Fruit fly (Drosophila melanogaster) whole organism, embryonic: ENCODE measurements around the gene CG34296.

Experiments used
- ATbp ChIP-seq: fragments of 200-800 bp; sonication (Bioruptor generic); optimal IDR thresholded peaks from 2 replicates; lab custom pipeline; 2017; ENCODE audit warnings: missing biosample characterization, mild to moderate bottlenecking, missing genetic modification characterization, missing genetic modification reagents
- Adf1 ChIP-seq: fragments of 200-800 bp; sonication (Bioruptor generic); IDR thresholded peaks from 2 replicates; pipeline ENCODE4 v1.3.6; 2022; ENCODE audit warnings: missing biosample characterization, missing genetic modification characterization
- Asciz ChIP-seq: fragments of 200-800 bp; sonication (Bioruptor generic); optimal IDR thresholded peaks from 2 replicates; lab custom pipeline; 2017; ENCODE audit warnings: missing biosample characterization, mild to moderate bottlenecking, missing genetic modification characterization, missing genetic modification reagents
- Atf3 ChIP-seq: fragments of 200-800 bp; sonication (Bioruptor generic); optimal IDR thresholded peaks from 3 replicates; lab custom pipeline; 2016; ENCODE audit warnings: missing biosample characterization, missing genetic modification characterization
- CG1024 ChIP-seq: fragments of 200-800 bp; sonication (Bioruptor generic); IDR thresholded peaks from 2 replicates; pipeline ENCODE4 v1.3.6; 2022; ENCODE audit warnings: missing biosample characterization, missing genetic modification characterization
- CG11085 ChIP-seq: fragments of 200-800 bp; sonication (Bioruptor generic); IDR thresholded peaks from 2 replicates; pipeline ENCODE4 v1.3.6; 2022; ENCODE audit warnings: missing biosample characterization, missing genetic modification characterization
- CG11696 ChIP-seq: fragments of 200-800 bp; sonication (Bioruptor generic); IDR thresholded peaks from 2 replicates; pipeline ENCODE4 v1.3.6; 2022; ENCODE audit warnings: missing biosample characterization, missing genetic modification characterization
- CG11723 ChIP-seq: fragments of 200-800 bp; sonication (Bioruptor generic); optimal IDR thresholded peaks from 2 replicates; lab custom pipeline; 2017; ENCODE audit warnings: missing biosample characterization, mild to moderate bottlenecking, missing genetic modification characterization
- CG12071 ChIP-seq: fragments of 200-800 bp; sonication (Bioruptor generic); optimal IDR thresholded peaks from 3 replicates; lab custom pipeline; 2018; ENCODE audit warnings: missing biosample characterization, mild to moderate bottlenecking, missing genetic modification characterization
- CG12299 ChIP-seq: fragments of 200-800 bp; sonication (Bioruptor generic); optimal IDR thresholded peaks from 2 replicates; lab custom pipeline; 2018; ENCODE audit warnings: missing biosample characterization, mild to moderate bottlenecking, missing genetic modification characterization
- CG13287 ChIP-seq: fragments of 200-800 bp; sonication (Bioruptor generic); IDR thresholded peaks from 2 replicates; pipeline ENCODE4 v1.3.6; 2022; ENCODE audit warnings: missing biosample characterization, missing genetic modification characterization; ENCODE audit not compliant: partially characterized antibody
- CG13424 ChIP-seq: fragments of 200-800 bp; sonication (Bioruptor generic); optimal IDR thresholded peaks from 2 replicates; lab custom pipeline; 2019; ENCODE audit warnings: missing biosample characterization, mild to moderate bottlenecking, missing genetic modification characterization, moderate library complexity
- CG14965 ChIP-seq: fragments of 200-800 bp; sonication (Bioruptor generic); optimal IDR thresholded peaks from 2 replicates; lab custom pipeline; 2016; ENCODE audit warnings: missing biosample characterization, missing genetic modification characterization, borderline replicate concordance
- CG15011 ChIP-seq: fragments of 200-800 bp; sonication (Bioruptor generic); optimal IDR thresholded peaks from 3 replicates; lab custom pipeline; 2018; ENCODE audit warnings: missing biosample characterization, mild to moderate bottlenecking, missing genetic modification characterization
- CG16779 ChIP-seq: fragments of 200-800 bp; sonication (Bioruptor generic); IDR thresholded peaks from 2 replicates; pipeline ENCODE4 v1.3.6; 2022; ENCODE audit warnings: missing biosample characterization, missing genetic modification characterization
- CG17359 ChIP-seq: fragments of 200-800 bp; sonication (Bioruptor generic); optimal IDR thresholded peaks from 3 replicates; lab custom pipeline; 2018; ENCODE audit warnings: missing biosample characterization, mild to moderate bottlenecking, missing genetic modification characterization, moderate library complexity
- CG17361 ChIP-seq: fragments of 200-800 bp; sonication (Bioruptor generic); IDR thresholded peaks from 3 replicates; pipeline ENCODE4 v1.3.6; 2022; ENCODE audit warnings: missing biosample characterization, missing genetic modification characterization
- CG32772 ChIP-seq: fragments of 200-800 bp; sonication (Bioruptor generic); IDR thresholded peaks from 2 replicates; pipeline ENCODE4 v1.3.6; 2022; ENCODE audit warnings: missing biosample characterization, missing genetic modification characterization
- CG3838 ChIP-seq: fragments of 200-800 bp; sonication (Bioruptor generic); optimal IDR thresholded peaks from 3 replicates; lab custom pipeline; 2016; ENCODE audit warnings: missing biosample characterization, missing genetic modification characterization
- CG4424 ChIP-seq: fragments of 200-800 bp; sonication (Bioruptor generic); optimal IDR thresholded peaks from 3 replicates; lab custom pipeline; 2016; ENCODE audit warnings: missing biosample characterization, missing genetic modification characterization
- CG5953 ChIP-seq: fragments of 200-800 bp; sonication (Bioruptor generic); IDR thresholded peaks from 2 replicates; pipeline ENCODE4 v1.3.6; 2022; ENCODE audit warnings: missing biosample characterization, missing genetic modification characterization
- CG9437 ChIP-seq: fragments of 200-800 bp; sonication (Bioruptor generic); optimal IDR thresholded peaks from 2 replicates; lab custom pipeline; 2018; ENCODE audit warnings: missing biosample characterization, mild to moderate bottlenecking, missing genetic modification characterization
- CG9797 ChIP-seq: fragments of 200-800 bp; sonication (Bioruptor generic); optimal IDR thresholded peaks from 3 replicates; lab custom pipeline; 2018; ENCODE audit warnings: missing biosample characterization, mild to moderate bottlenecking, missing genetic modification characterization
- Camta ChIP-seq: fragments of 200-800 bp; sonication (Bioruptor generic); optimal IDR thresholded peaks from 2 replicates; lab custom pipeline; 2016; ENCODE audit warnings: missing biosample characterization, missing genetic modification characterization
- D19B ChIP-seq: fragments of 200-800 bp; sonication (Bioruptor generic); optimal IDR thresholded peaks from 2 replicates; lab custom pipeline; 2017; ENCODE audit warnings: missing biosample characterization, mild to moderate bottlenecking, missing genetic modification characterization
- Kr ChIP-seq: fragments of 200-800 bp; sonication (Bioruptor generic); optimal IDR thresholded peaks from 2 replicates; lab custom pipeline; 2017; ENCODE audit warnings: missing biosample characterization, mild to moderate bottlenecking, missing genetic modification characterization
- Mad ChIP-seq: fragments of 200-800 bp; sonication (Bioruptor generic); optimal IDR thresholded peaks from 2 replicates; lab custom pipeline; 2016; ENCODE audit warnings: missing biosample characterization, missing genetic modification characterization
- Ptx1 ChIP-seq: fragments of 200-800 bp; sonication (Bioruptor generic); IDR thresholded peaks from 2 replicates; pipeline ENCODE4 v1.3.6; 2022; ENCODE audit warnings: missing biosample characterization, missing genetic modification characterization
- Ravus ChIP-seq: fragments of 200-800 bp; sonication (Bioruptor generic); IDR thresholded peaks from 2 replicates; pipeline ENCODE4 v1.3.6; 2022; ENCODE audit warnings: missing biosample characterization, missing genetic modification characterization
- Xbp1 ChIP-seq: fragments of 200-800 bp; sonication (Bioruptor generic); optimal IDR thresholded peaks from 3 replicates; lab custom pipeline; 2016; ENCODE audit warnings: missing biosample characterization, mild to moderate bottlenecking, missing genetic modification characterization
- Xrp1 ChIP-seq: fragments of 200-800 bp; sonication (Bioruptor generic); IDR thresholded peaks from 2 replicates; pipeline ENCODE4 v1.3.6; 2022; ENCODE audit warnings: missing biosample characterization, missing genetic modification characterization
- amos ChIP-seq: fragments of 200-800 bp; sonication (Bioruptor generic); IDR thresholded peaks from 2 replicates; pipeline ENCODE4 v1.3.6; 2022; ENCODE audit warnings: missing biosample characterization, missing genetic modification characterization; ENCODE audit not compliant: partially characterized antibody
- bsh ChIP-seq, 2 experiments: fragments of 200-800 bp; sonication (Bioruptor generic); optimal IDR thresholded peaks; 2 replicates each; lab custom pipeline; 2017 to 2018; ENCODE audit warnings: mild to moderate bottlenecking in 2 of 2, missing biosample characterization in 2 of 2, missing genetic modification characterization in 2 of 2, moderate library complexity in 1 of 2
- dmrt11E ChIP-seq: fragments of 200-800 bp; sonication (Bioruptor generic); optimal IDR thresholded peaks from 3 replicates; lab custom pipeline; 2018; ENCODE audit warnings: missing biosample characterization, mild to moderate bottlenecking, missing genetic modification characterization, moderate library complexity
- dpn ChIP-seq, 2 experiments: fragments of 200-800 bp; sonication (Bioruptor generic); optimal IDR thresholded peaks; 3 replicates each; lab custom pipeline; 2016; ENCODE audit warnings: missing biosample characterization in 2 of 2, missing genetic modification characterization in 2 of 2
- fd64A ChIP-seq: fragments of 200-800 bp; sonication (Bioruptor generic); optimal IDR thresholded peaks from 3 replicates; lab custom pipeline; 2018; ENCODE audit warnings: missing biosample characterization, mild to moderate bottlenecking, missing genetic modification characterization
- fu2 ChIP-seq: fragments of 200-800 bp; sonication (Bioruptor generic); optimal IDR thresholded peaks from 2 replicates; lab custom pipeline; 2016; ENCODE audit warnings: missing biosample characterization, missing genetic modification characterization
- gcm2 ChIP-seq: fragments of 200-800 bp; sonication (Bioruptor generic); optimal IDR thresholded peaks from 2 replicates; lab custom pipeline; 2016; ENCODE audit warnings: missing biosample characterization, missing genetic modification characterization
- gem ChIP-seq: fragments of 200-800 bp; sonication (Bioruptor generic); optimal IDR thresholded peaks from 2 replicates; lab custom pipeline; 2019; ENCODE audit warnings: missing biosample characterization, mild to moderate bottlenecking, missing genetic modification characterization, moderate library complexity
- h ChIP-seq: fragments of >200 bp; optimal IDR thresholded peaks from 2 replicates; lab custom pipeline; 2017
- hbn ChIP-seq: fragments of 200-800 bp; sonication (Bioruptor generic); IDR thresholded peaks from 2 replicates; pipeline ENCODE4 v1.3.6; 2022; ENCODE audit warnings: missing biosample characterization, missing genetic modification characterization; ENCODE audit not compliant: partially characterized antibody
- her ChIP-seq: fragments of 200-800 bp; sonication (Bioruptor generic); optimal IDR thresholded peaks from 2 replicates; lab custom pipeline; 2016; ENCODE audit warnings: missing biosample characterization, missing genetic modification characterization
- mam ChIP-seq: fragments of 200-800 bp; sonication (Bioruptor generic); optimal IDR thresholded peaks from 3 replicates; lab custom pipeline; 2016; ENCODE audit warnings: missing biosample characterization, missing genetic modification characterization
- nau ChIP-seq: fragments of 200-800 bp; sonication (Bioruptor generic); optimal IDR thresholded peaks from 3 replicates; lab custom pipeline; 2017; ENCODE audit warnings: missing biosample characterization, mild to moderate bottlenecking, missing genetic modification characterization, missing genetic modification reagents
- p53 ChIP-seq: fragments of 200-800 bp; sonication (Bioruptor generic); optimal IDR thresholded peaks from 2 replicates; lab custom pipeline; 2016; ENCODE audit warnings: missing biosample characterization, missing genetic modification characterization
- pfk ChIP-seq: fragments of 200-800 bp; sonication (Bioruptor generic); optimal IDR thresholded peaks from 2 replicates; lab custom pipeline; 2018; ENCODE audit warnings: missing biosample characterization, mild to moderate bottlenecking, missing genetic modification characterization, moderate library complexity
- slp2 ChIP-seq: fragments of 200-800 bp; sonication (Bioruptor generic); optimal IDR thresholded peaks from 2 replicates; lab custom pipeline; 2016; ENCODE audit warnings: missing biosample characterization, missing genetic modification characterization
- so ChIP-seq: fragments of 200-800 bp; sonication (Bioruptor generic); IDR thresholded peaks from 3 replicates; pipeline ENCODE4 v1.3.6; 2022; ENCODE audit warnings: missing biosample characterization, missing genetic modification characterization
- ssp ChIP-seq: fragments of 200-800 bp; sonication (Bioruptor generic); IDR thresholded peaks from 2 replicates; pipeline ENCODE4 v1.3.6; 2022; ENCODE audit warnings: missing biosample characterization, missing genetic modification characterization
- trem ChIP-seq: fragments of 200-800 bp; optimal IDR thresholded peaks from 3 replicates; lab custom pipeline; 2019; ENCODE audit warnings: missing biosample characterization, mild to moderate bottlenecking, missing genetic modification characterization, moderate library complexity
- twi ChIP-seq: fragments of 200-800 bp; optimal IDR thresholded peaks from 2 replicates; lab custom pipeline; 2019; ENCODE audit warnings: missing biosample characterization, mild to moderate bottlenecking, missing genetic modification characterization, moderate library complexity
- wek ChIP-seq: fragments of 200-800 bp; sonication (Bioruptor generic); optimal IDR thresholded peaks from 3 replicates; lab custom pipeline; 2018; ENCODE audit warnings: missing biosample characterization, mild to moderate bottlenecking, missing genetic modification characterization, moderate library complexity

The CG34296 gene

DNA sequence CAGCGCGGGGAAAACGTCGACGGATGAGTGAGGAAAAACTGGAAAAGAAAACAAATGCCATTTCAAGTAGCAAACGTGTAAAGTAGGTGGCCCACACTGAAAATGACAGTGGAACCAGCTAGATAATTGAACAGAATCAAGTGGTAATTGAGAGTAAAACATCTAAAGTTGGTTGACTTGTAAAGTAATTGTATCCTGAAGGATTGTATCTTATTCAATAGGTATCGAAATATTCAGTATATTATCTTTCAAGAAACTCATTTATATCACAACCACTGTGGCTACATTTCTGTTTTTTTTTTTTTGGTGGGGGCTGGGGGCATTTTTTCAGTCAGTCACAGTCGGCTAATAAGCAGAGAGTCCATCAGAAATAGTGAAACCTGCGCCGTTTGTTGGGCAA lies 23.1 kb upstream of the CG34296 start (continued):
- TF ChIP-seq wek (GFP tag; lab: Kevin White, UChicago) (no peak), nau (GFP tag; lab: Kevin White, UChicago) (no peak), CG9437 (GFP tag; lab: Kevin White, UChicago) (no peak), CG32772 (peak; percentile 70), CG12071 (GFP tag; lab: Kevin White, UChicago) (no peak), Xrp1 (GFP tag; lab: Robert Waterston, UW) (peak; percentile 84), h (no peak), mam (GFP tag; lab: Kevin White, UChicago) (no peak), Ptx1 (peak; percentile 72), CG14965 (GFP tag; lab: Kevin White, UChicago) (no peak), D19B (GFP tag; lab: Kevin White, UChicago) (no peak), p53 (no peak), Xbp1 (GFP tag; lab: Kevin White, UChicago) (peak; percentile 0), CG16779 (GFP tag; lab: Robert Waterston, UW) (no peak), gem (tag; lab: Kevin White, UChicago) (peak; percentile 73), CG5953 (GFP tag; lab: Robert Waterston, UW) (no peak), CG17359 (tag; lab: Kevin White, UChicago) (no peak), CG11696 (0 out of 2 replicates have a peak, but pooled peaks have one; percentile 36), slp2 (GFP tag; lab: Kevin White, UChicago) (no peak), CG11723 (no peak), pfk (no peak), ssp (GFP tag; lab: Robert Waterston, UW) (peak; percentile 58), so (GFP tag; lab: Robert Waterston, UW) (peak; percentile 26; the same call in 1 of the 3 replicates), CG1024 (no peak), CG17361 (GFP tag; lab: Robert Waterston, UW) (peak; percentile 66), CG15011 (GFP tag; lab: Kevin White, UChicago) (no peak), Ravus (GFP tag; lab: Robert Waterston, UW) (no peak), dpn (GFP tag; optimal IDR thresholded peaks at IDR 0.05; lab: Kevin White, UChicago) (peak in 1 of 2 experiments; percentile 28), CG13287 (GFP tag; lab: Robert Waterston, UW) (no peak), fd64A (GFP tag; lab: Kevin White, UChicago) (no peak), hbn (GFP tag; lab: Robert Waterston, UW) (no peak), gcm2 (GFP tag; lab: Kevin White, UChicago) (no peak), CG13424 (tag; lab: Kevin White, UChicago) (peak; percentile 18), Kr (GFP tag; lab: Kevin White, UChicago) (no peak), trem (tag; lab: Kevin White, UChicago) (no peak), Camta (GFP tag; lab: Kevin White, UChicago) (peak; percentile 46), CG3838 (GFP tag; lab: Kevin White, UChicago) (no peak), CG11085 (GFP tag; lab: Robert Waterston, UW) (no peak), ATbp (peak; percentile 57), dmrt11E (tag; lab: Kevin White, UChicago) (peak; percentile 37), Mad (no peak), amos (GFP tag; lab: Robert Waterston, UW) (no peak), bsh (GFP tag; optimal IDR thresholded peaks at IDR 0.05; lab: Kevin White, UChicago) (peak in 1 of 2 experiments; percentile 50), fu2 (GFP tag; lab: Kevin White, UChicago) (no peak), Asciz (no peak), CG9797 (no peak), twi (tag; lab: Kevin White, UChicago) (no peak), Atf3 (no peak), CG12299 (tag; lab: Kevin White, UChicago) (no peak), her (GFP tag; lab: Kevin White, UChicago) (no peak), Adf1 (no peak), CG4424 (GFP tag; lab: Kevin White, UChicago) (peak; percentile 45)
